Fruit fly (Drosophila melanogaster) whole organism, embryonic: ENCODE data around the gene CG14961.

ENCODE experiments used
- Aef1 ChIP-seq: fragments of 200-800 bp; sonication (Bioruptor generic); IDR thresholded peaks from 3 replicates; pipeline ENCODE4 v1.3.6; 2022; ENCODE audit warnings: missing biosample characterization, missing genetic modification characterization
- Bdp1 ChIP-seq: fragments of 200-800 bp; sonication (Bioruptor generic); optimal IDR thresholded peaks from 3 replicates; lab custom pipeline; 2016; ENCODE audit warnings: missing biosample characterization, missing genetic modification characterization
- CG10565 ChIP-seq: fragments of 200-800 bp; sonication (Bioruptor generic); optimal IDR thresholded peaks from 3 replicates; lab custom pipeline; 2016; ENCODE audit warnings: missing biosample characterization, mild to moderate bottlenecking, missing genetic modification characterization
- CG12071 ChIP-seq: fragments of 200-800 bp; sonication (Bioruptor generic); optimal IDR thresholded peaks from 3 replicates; lab custom pipeline; 2018; ENCODE audit warnings: missing biosample characterization, mild to moderate bottlenecking, missing genetic modification characterization
- CG14050 ChIP-seq: fragments of 200-800 bp; sonication (Bioruptor generic); IDR thresholded peaks from 3 replicates; pipeline ENCODE4 v1.3.6; 2022; ENCODE audit warnings: missing biosample characterization, missing genetic modification characterization
- CG17612 ChIP-seq: fragments of 200-800 bp; sonication (Bioruptor generic); IDR thresholded peaks from 2 replicates; pipeline ENCODE4 v1.3.6; 2022; ENCODE audit warnings: missing biosample characterization, missing genetic modification characterization
- CG1792 ChIP-seq: fragments of 200-800 bp; sonication (Bioruptor generic); optimal IDR thresholded peaks from 2 replicates; lab custom pipeline; 2016; ENCODE audit warnings: missing biosample characterization, missing genetic modification characterization
- CG18476 ChIP-seq: fragments of 200-800 bp; sonication (Bioruptor generic); optimal IDR thresholded peaks from 2 replicates; lab custom pipeline; 2016; ENCODE audit warnings: missing biosample characterization, mild to moderate bottlenecking, missing genetic modification characterization
- CG32532 ChIP-seq: fragments of 200-800 bp; sonication (Bioruptor generic); IDR thresholded peaks from 2 replicates; pipeline ENCODE4 v1.3.6; 2022; ENCODE audit warnings: missing biosample characterization, missing genetic modification characterization
- CG3281 ChIP-seq: fragments of 200-800 bp; sonication (Bioruptor generic); optimal IDR thresholded peaks from 3 replicates; lab custom pipeline; 2017; ENCODE audit warnings: missing biosample characterization, mild to moderate bottlenecking, missing genetic modification characterization
- CG43689 ChIP-seq: fragments of 200-800 bp; sonication (Bioruptor generic); IDR thresholded peaks from 2 replicates; pipeline ENCODE4 v1.3.6; 2022; ENCODE audit warnings: missing biosample characterization, missing genetic modification characterization
- CG7271 ChIP-seq: fragments of 200-800 bp; sonication (Bioruptor generic); optimal IDR thresholded peaks from 2 replicates; lab custom pipeline; 2018; ENCODE audit warnings: missing biosample characterization, mild to moderate bottlenecking, missing genetic modification characterization, moderate library complexity
- CG8290 ChIP-seq, 3 experiments: fragments of 200-800 bp; sonication (Bioruptor generic); optimal IDR thresholded peaks; 2 replicates each; lab custom pipeline; 2016 to 2019; ENCODE audit warnings: missing biosample characterization in 3 of 3, missing genetic modification characterization in 3 of 3, mild to moderate bottlenecking in 2 of 3, moderate library complexity in 1 of 3
- CG8388 ChIP-seq: fragments of 200-800 bp; sonication (Bioruptor generic); optimal IDR thresholded peaks from 2 replicates; lab custom pipeline; 2019; ENCODE audit warnings: missing biosample characterization, mild to moderate bottlenecking, missing genetic modification characterization, moderate library complexity
- CG9609 ChIP-seq: fragments of 200-800 bp; sonication (Bioruptor generic); optimal IDR thresholded peaks from 3 replicates; lab custom pipeline; 2016; ENCODE audit warnings: missing biosample characterization, missing genetic modification characterization
- CHES-1-like ChIP-seq: fragments of 200-800 bp; sonication (Bioruptor generic); optimal IDR thresholded peaks from 2 replicates; lab custom pipeline; 2016; ENCODE audit warnings: missing biosample characterization, missing genetic modification characterization
- Elba2 ChIP-seq: fragments of 200-800 bp; sonication (Bioruptor generic); optimal IDR thresholded peaks from 3 replicates; lab custom pipeline; 2016; ENCODE audit warnings: missing biosample characterization, missing genetic modification characterization
- HLH4C ChIP-seq: fragments of 200-800 bp; sonication (Bioruptor generic); IDR thresholded peaks from 3 replicates; pipeline ENCODE4 v1.3.6; 2022; ENCODE audit warnings: missing biosample characterization, missing genetic modification characterization; ENCODE audit not compliant: partially characterized antibody
- HmgD ChIP-seq: fragments of 200-800 bp; sonication (Bioruptor generic); optimal IDR thresholded peaks from 3 replicates; lab custom pipeline; 2016; ENCODE audit warnings: missing biosample characterization, missing genetic modification characterization
- Hr39 ChIP-seq: fragments of >200 bp; optimal IDR thresholded peaks from 2 replicates; lab custom pipeline; 2017
- MESR4 ChIP-seq: fragments of 200-800 bp; sonication (Bioruptor generic); optimal IDR thresholded peaks from 2 replicates; lab custom pipeline; 2018; ENCODE audit warnings: missing biosample characterization, mild to moderate bottlenecking, missing genetic modification characterization, moderate library complexity
- NK7.1 ChIP-seq: fragments of 200-800 bp; sonication (Bioruptor generic); optimal IDR thresholded peaks from 3 replicates; lab custom pipeline; 2016; ENCODE audit warnings: missing biosample characterization, missing genetic modification characterization
- Oli ChIP-seq: fragments of 200-800 bp; sonication (Bioruptor generic); optimal IDR thresholded peaks from 2 replicates; lab custom pipeline; 2018; ENCODE audit warnings: missing biosample characterization, mild to moderate bottlenecking, missing genetic modification characterization, moderate library complexity
- PHDP ChIP-seq: fragments of 200-800 bp; sonication (Bioruptor generic); optimal IDR thresholded peaks from 3 replicates; lab custom pipeline; 2018; ENCODE audit warnings: missing biosample characterization, mild to moderate bottlenecking, missing genetic modification characterization, moderate library complexity
- Stat92E ChIP-seq, 3 experiments: fragments of >200 bp in 2 of 3; fragments of 200-800 bp in 1 of 3; sonication (Bioruptor generic) in 1 of 3; optimal IDR thresholded peaks; 2 replicates each; lab custom pipeline; 2017 to 2019; ENCODE audit warnings: missing biosample characterization in 3 of 3, missing genetic modification characterization in 3 of 3, mild to moderate bottlenecking in 1 of 3, moderate library complexity in 1 of 3
- Trl ChIP-seq, 3 experiments: fragments of >200 bp in 2 of 3; fragments of 200-800 bp in 1 of 3; sonication (Bioruptor generic) in 1 of 3; optimal IDR thresholded peaks; 2 replicates in 1 of 3; 3 replicates in 2 of 3; lab custom pipeline; 2016 to 2017; ENCODE audit warnings: missing biosample characterization in 1 of 3, missing genetic modification characterization in 1 of 3
- bbx ChIP-seq: fragments of 200-800 bp; sonication (Bioruptor generic); IDR thresholded peaks from 2 replicates; pipeline ENCODE4 v1.3.6; 2022; ENCODE audit warnings: missing biosample characterization, missing genetic modification characterization; ENCODE audit not compliant: partially characterized antibody
- btn ChIP-seq: fragments of 200-800 bp; sonication (Bioruptor generic); optimal IDR thresholded peaks from 2 replicates; lab custom pipeline; 2016; ENCODE audit warnings: missing biosample characterization, missing genetic modification characterization
- cg ChIP-seq: fragments of 200-800 bp; sonication (Bioruptor generic); optimal IDR thresholded peaks from 3 replicates; lab custom pipeline; 2019; ENCODE audit warnings: missing biosample characterization, mild to moderate bottlenecking, missing genetic modification characterization, moderate library complexity
- chif ChIP-seq, 2 experiments: fragments of 200-800 bp; sonication (Bioruptor generic); optimal IDR thresholded peaks; 3 replicates each; lab custom pipeline; 2016; ENCODE audit warnings: missing biosample characterization in 2 of 2, missing genetic modification characterization in 2 of 2
- cwo ChIP-seq: fragments of 200-800 bp; sonication (Bioruptor generic); optimal IDR thresholded peaks from 3 replicates; lab custom pipeline; 2017; ENCODE audit warnings: missing biosample characterization, missing genetic modification characterization, mild to moderate bottlenecking, moderate library complexity, missing genetic modification reagents
- dan ChIP-seq: fragments of 200-800 bp; sonication (Bioruptor generic); IDR thresholded peaks from 2 replicates; pipeline ENCODE4 v1.3.6; 2022; ENCODE audit warnings: missing biosample characterization, missing genetic modification characterization
- dati ChIP-seq: fragments of 200-800 bp; sonication (Bioruptor generic); IDR thresholded peaks from 2 replicates; pipeline ENCODE4 v1.3.6; 2022; ENCODE audit warnings: missing biosample characterization, missing genetic modification characterization
- dmrt11E ChIP-seq: fragments of 200-800 bp; sonication (Bioruptor generic); optimal IDR thresholded peaks from 3 replicates; lab custom pipeline; 2018; ENCODE audit warnings: missing biosample characterization, mild to moderate bottlenecking, missing genetic modification characterization, moderate library complexity
- dpn ChIP-seq, 2 experiments: fragments of 200-800 bp; sonication (Bioruptor generic); optimal IDR thresholded peaks; 3 replicates each; lab custom pipeline; 2016; ENCODE audit warnings: missing biosample characterization in 2 of 2, missing genetic modification characterization in 2 of 2
- fd64A ChIP-seq: fragments of 200-800 bp; sonication (Bioruptor generic); optimal IDR thresholded peaks from 3 replicates; lab custom pipeline; 2018; ENCODE audit warnings: missing biosample characterization, mild to moderate bottlenecking, missing genetic modification characterization
- ftz-f1 ChIP-seq: fragments of 200-800 bp; sonication (Bioruptor generic); optimal IDR thresholded peaks from 2 replicates; lab custom pipeline; 2016; ENCODE audit warnings: missing biosample characterization, missing genetic modification characterization
- gcm2 ChIP-seq: fragments of 200-800 bp; sonication (Bioruptor generic); optimal IDR thresholded peaks from 2 replicates; lab custom pipeline; 2016; ENCODE audit warnings: missing biosample characterization, missing genetic modification characterization
- hth ChIP-seq: fragments of >200 bp; optimal IDR thresholded peaks from 2 replicates; lab custom pipeline; 2017; ENCODE audit warnings: inconsistent platforms
- jumu ChIP-seq: fragments of 200-800 bp; sonication (Bioruptor generic); optimal IDR thresholded peaks from 3 replicates; lab custom pipeline; 2016; ENCODE audit warnings: missing biosample characterization, missing genetic modification characterization
- lilli ChIP-seq: fragments of 200-800 bp; sonication (Bioruptor generic); optimal IDR thresholded peaks from 3 replicates; lab custom pipeline; 2016; ENCODE audit warnings: missing biosample characterization, missing genetic modification characterization
- nerfin-1 ChIP-seq: fragments of 200-800 bp; sonication (Bioruptor generic); optimal IDR thresholded peaks from 3 replicates; lab custom pipeline; 2019; ENCODE audit warnings: missing biosample characterization, mild to moderate bottlenecking, missing genetic modification characterization, moderate library complexity
- phol ChIP-seq: fragments of 200-800 bp; sonication (Bioruptor generic); optimal IDR thresholded peaks from 3 replicates; lab custom pipeline; 2018; ENCODE audit warnings: missing biosample characterization, mild to moderate bottlenecking, missing genetic modification characterization, moderate library complexity
- schlank ChIP-seq: fragments of 200-800 bp; sonication (Bioruptor generic); optimal IDR thresholded peaks from 2 replicates; lab custom pipeline; 2018; ENCODE audit warnings: missing biosample characterization, mild to moderate bottlenecking, missing genetic modification characterization
- slbo ChIP-seq: fragments of 200-800 bp; sonication (Bioruptor generic); IDR thresholded peaks from 2 replicates; pipeline ENCODE4 v1.3.6; 2022; ENCODE audit warnings: missing biosample characterization, missing genetic modification characterization
- sqz ChIP-seq: fragments of 200-800 bp; sonication (Bioruptor generic); optimal IDR thresholded peaks from 3 replicates; lab custom pipeline; 2018; ENCODE audit warnings: missing biosample characterization, mild to moderate bottlenecking, missing genetic modification characterization
- sug ChIP-seq: fragments of 200-800 bp; optimal IDR thresholded peaks from 2 replicates; lab custom pipeline; 2019; ENCODE audit warnings: missing biosample characterization, mild to moderate bottlenecking, missing genetic modification characterization, moderate library complexity
- vfl ChIP-seq: fragments of 200-800 bp; sonication (Bioruptor generic); optimal IDR thresholded peaks from 2 replicates; lab custom pipeline; 2016; ENCODE audit warnings: missing biosample characterization, missing genetic modification characterization

Gene CG14961

DNA sequence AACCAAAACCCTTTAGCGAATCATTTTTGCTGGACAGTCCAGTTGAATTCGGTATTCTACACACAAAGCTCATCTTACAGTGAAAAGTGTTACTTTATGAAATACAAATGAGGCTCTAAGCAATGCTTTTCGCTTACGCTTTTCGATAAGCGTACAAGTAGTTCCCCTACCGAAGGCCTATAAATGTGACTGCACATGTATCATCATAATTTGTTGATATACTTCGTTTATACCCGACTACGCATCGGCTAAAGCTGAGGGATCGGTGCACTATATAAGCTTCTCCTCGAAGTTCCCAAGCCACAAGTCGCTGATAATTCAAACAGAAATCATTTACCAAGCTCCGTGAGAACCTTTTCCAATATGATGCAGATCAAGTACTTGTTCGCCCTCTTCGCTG lies 39.4 kb downstream of the CG14961 start, which contains the start of gene Drs:
Drs (plus strand) TSS at position 301 of the 400 bp plus-strand sequence.
- TF ChIP-seq dpn (GFP tag; optimal IDR thresholded peaks at IDR 0.05; lab: Kevin White, UChicago) (no peak), CG12071 (GFP tag; lab: Kevin White, UChicago) (no peak), CG1792 (GFP tag; lab: Kevin White, UChicago) (no peak), Bdp1 (GFP tag; lab: Kevin White, UChicago) (no peak), dmrt11E (tag; lab: Kevin White, UChicago) (no peak)

DNA sequence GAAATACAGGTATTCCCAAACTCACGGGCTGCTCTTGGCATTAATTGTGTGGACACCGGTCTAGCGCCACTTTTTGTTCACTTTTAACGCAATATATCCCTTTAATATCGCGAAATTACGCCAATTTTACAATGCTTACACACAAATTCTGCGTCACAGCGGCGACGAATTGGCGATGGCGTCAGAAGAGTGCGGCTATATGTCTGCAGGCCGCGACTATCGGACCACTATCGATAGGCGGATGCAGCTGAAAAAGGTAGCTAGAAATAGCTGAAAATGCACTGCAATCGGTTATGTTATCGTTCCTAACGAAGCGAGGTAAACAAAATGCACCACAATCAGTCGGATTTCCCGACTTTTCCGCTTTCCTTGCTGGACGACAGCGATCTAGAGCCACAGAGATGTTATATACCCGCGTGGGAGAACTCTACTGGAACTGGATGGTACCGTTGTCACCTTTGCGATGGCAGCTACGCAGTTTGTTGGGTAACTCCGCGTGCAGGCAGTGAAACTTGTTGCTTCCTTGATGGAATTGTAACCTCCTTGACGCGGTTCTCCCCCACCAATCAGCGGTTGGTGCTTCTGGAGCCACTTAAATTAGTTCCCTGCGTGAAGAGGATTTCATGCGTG lies 44.2 kb downstream of the CG14961 start, which contains the start of the genes Ythdc1 and CG12010:
Ythdc1 (minus strand) TSS at position 177 of the 630 bp plus-strand sequence.
CG12010 (plus strand) TSS at position 289 of the 630 bp plus-strand sequence.
- TF ChIP-seq HmgD = peak; percentile 3
- no peak for TF ChIP-seq CG18476 (GFP tag; lab: Kevin White, UChicago)
- no peak for TF ChIP-seq schlank
- TF ChIP-seq dan (GFP tag; lab: Robert Waterston, UW) = no peak
- no peak for TF ChIP-seq CG14050
- TF ChIP-seq ftz-f1 (GFP tag; lab: Kevin White, UChicago) = peak; percentile 23
- TF ChIP-seq CG9609 (GFP tag; lab: Kevin White, UChicago) = no peak
- peak; percentile 5 for TF ChIP-seq nerfin-1
- no peak for TF ChIP-seq Elba2 (GFP tag; lab: Kevin White, UChicago)
- TF ChIP-seq phol (tag; lab: Kevin White, UChicago) = peak; percentile 88
- no peak for TF ChIP-seq CG3281
- no peak for TF ChIP-seq Aef1
- peak; percentile 93 for TF ChIP-seq bbx (GFP tag; lab: Robert Waterston, UW)
- TF ChIP-seq CG17612 (GFP tag; lab: Robert Waterston, UW) = no peak
- no peak for TF ChIP-seq lilli (GFP tag; lab: Kevin White, UChicago)
- no peak for TF ChIP-seq vfl (GFP tag; lab: Kevin White, UChicago)
- peak; percentile 43; the same call in 1 of the 2 replicates for TF ChIP-seq CG32532
- no peak for TF ChIP-seq cwo (GFP tag; lab: Kevin White, UChicago)
- TF ChIP-seq Trl (optimal IDR thresholded peaks at IDR 0.05; lab: Kevin White, UChicago) = no peak
- TF ChIP-seq Trl (GFP tag; optimal IDR thresholded peaks at IDR 0.05; lab: Kevin White, UChicago) = no peak
- TF ChIP-seq HLH4C = peak; percentile 94
- TF ChIP-seq CHES-1-like (GFP tag; lab: Kevin White, UChicago) = peak; percentile 91
- no peak for TF ChIP-seq CG12071 (GFP tag; lab: Kevin White, UChicago)
- TF ChIP-seq CG10565 (GFP tag; lab: Kevin White, UChicago) = no peak
- no peak for TF ChIP-seq PHDP (tag; lab: Kevin White, UChicago)
- no peak for TF ChIP-seq jumu (GFP tag; lab: Kevin White, UChicago)
- TF ChIP-seq sqz (GFP tag; lab: Kevin White, UChicago) = no peak
- TF ChIP-seq hth (lab: Kevin White, UChicago) = no peak
- peak; percentile 95 for TF ChIP-seq MESR4 (GFP tag; lab: Kevin White, UChicago)
- TF ChIP-seq fd64A (GFP tag; lab: Kevin White, UChicago) = no peak
- no peak for TF ChIP-seq btn
- TF ChIP-seq chif (GFP tag; optimal IDR thresholded peaks at IDR 0.05; lab: Kevin White, UChicago) = no peak
- no peak for TF ChIP-seq slbo (GFP tag; lab: Robert Waterston, UW)
- TF ChIP-seq cg (GFP tag; lab: Kevin White, UChicago) = peak; percentile 86
- no peak for TF ChIP-seq gcm2 (GFP tag; lab: Kevin White, UChicago)
- no peak for TF ChIP-seq sug
- TF ChIP-seq Oli = no peak
- no peak for TF ChIP-seq CG8290 (GFP tag; optimal IDR thresholded peaks at IDR 0.05; lab: Kevin White, UChicago)
- TF ChIP-seq CG8290 (tag; optimal IDR thresholded peaks at IDR 0.05; lab: Kevin White, UChicago) = no peak
- no peak for TF ChIP-seq dati (GFP tag; lab: Robert Waterston, UW)
- TF ChIP-seq NK7.1 = no peak
- no peak for TF ChIP-seq CG43689
- no peak for TF ChIP-seq CG8388 (GFP tag; lab: Kevin White, UChicago)
- peak in 1 of 3 experiments; percentile 45 for TF ChIP-seq Stat92E (GFP tag; optimal IDR thresholded peaks at IDR 0.05; lab: Kevin White, UChicago)
- TF ChIP-seq Hr39 (lab: Kevin White, UChicago) = no peak
- TF ChIP-seq CG7271 (tag; lab: Kevin White, UChicago) = no peak
